Worm (Caenorhabditis elegans) whole organism, L3 larva: ENCODE measurements around the gene Y37A1A.2.
A peak's percentile ranks its signal among the peaks of the same experiment; 100 is the strongest.

Experiments used
- R02D3.7 ChIP-seq: fragments of 150-350 bp; optimal IDR thresholded peaks from 2 replicates; lab custom pipeline; 2014; ENCODE audit warnings: missing biosample characterization, missing genetic modification characterization
- ZK546.5 ChIP-seq: sonication (generic microtip); optimal IDR thresholded peaks from 2 replicates; lab custom pipeline; 2017; ENCODE audit warnings: missing biosample characterization, missing genetic modification characterization
- ceh-82 ChIP-seq: fragments of 150-350 bp; optimal IDR thresholded peaks from 2 replicates; lab custom pipeline; 2014; ENCODE audit warnings: missing biosample characterization, missing genetic modification characterization
- ceh-9 ChIP-seq: sonication (generic microtip); optimal IDR thresholded peaks from 2 replicates; lab custom pipeline; 2018; ENCODE audit warnings: missing biosample characterization, missing genetic modification characterization
- daf-12 ChIP-seq: fragments of 150-350 bp; optimal IDR thresholded peaks from 2 replicates; lab custom pipeline; 2014; ENCODE audit warnings: missing biosample characterization, missing genetic modification reagents, missing genetic modification characterization
- egl-5 ChIP-seq: fragments of 150-350 bp; optimal IDR thresholded peaks from 2 replicates; lab custom pipeline; 2017; ENCODE audit warnings: missing biosample characterization, missing genetic modification reagents, missing genetic modification characterization, inconsistent platforms
- elt-2 ChIP-seq: sonication (generic microtip); optimal IDR thresholded peaks from 2 replicates; lab custom pipeline; 2016; ENCODE audit warnings: missing genetic modification reagents, mild to moderate bottlenecking, missing genetic modification characterization, missing compliant biosample characterization
- elt-3 ChIP-seq, 3 experiments: fragments of 150-350 bp in 1 of 3; sonication (generic microtip) in 2 of 3; optimal IDR thresholded peaks; 2 replicates in 2 of 3; 4 replicates in 1 of 3; lab custom pipeline; 2014 to 2017; ENCODE audit warnings: missing biosample characterization in 3 of 3, missing genetic modification characterization in 3 of 3
- fkh-10 ChIP-seq: sonication (generic microtip); optimal IDR thresholded peaks from 2 replicates; lab custom pipeline; 2017; ENCODE audit warnings: missing biosample characterization, missing genetic modification reagents, missing genetic modification characterization
- fos-1 ChIP-seq: fragments of 150-350 bp; optimal IDR thresholded peaks from 2 replicates; lab custom pipeline; 2014; ENCODE audit warnings: missing biosample characterization, missing genetic modification characterization
- hmg-11 ChIP-seq: sonication (generic microtip); optimal IDR thresholded peaks from 2 replicates; lab custom pipeline; 2016; ENCODE audit warnings: missing genetic modification characterization, missing compliant biosample characterization
- lin-15B ChIP-seq: fragments of 150-350 bp; optimal IDR thresholded peaks from 2 replicates; lab custom pipeline; 2014; ENCODE audit warnings: missing biosample characterization, missing genetic modification characterization
- lin-39 ChIP-seq: fragments of 150-350 bp; optimal IDR thresholded peaks from 2 replicates; lab custom pipeline; 2018; ENCODE audit warnings: missing biosample characterization, missing genetic modification reagents, missing genetic modification characterization
- mdl-1 ChIP-seq: fragments of 150-350 bp; optimal IDR thresholded peaks from 2 replicates; lab custom pipeline; 2014; ENCODE audit warnings: missing biosample characterization, missing genetic modification characterization
- nfya-1 ChIP-seq: sonication (generic microtip); optimal IDR thresholded peaks from 2 replicates; lab custom pipeline; 2017; ENCODE audit warnings: missing genetic modification characterization, mild to moderate bottlenecking, missing compliant biosample characterization, antibody characterized with exemption, moderate library complexity; ENCODE audit not compliant: insufficient read depth
- nhr-25 ChIP-seq: sonication (generic microtip); optimal IDR thresholded peaks from 2 replicates; lab custom pipeline; 2017; ENCODE audit warnings: missing biosample characterization, missing genetic modification characterization
- nhr-43 ChIP-seq: sonication (generic microtip); optimal IDR thresholded peaks from 2 replicates; lab custom pipeline; 2016; ENCODE audit warnings: mild to moderate bottlenecking, missing genetic modification characterization, missing compliant biosample characterization; ENCODE audit not compliant: poor library complexity, severe bottlenecking
- nhr-67 ChIP-seq: fragments of 150-350 bp; optimal IDR thresholded peaks from 2 replicates; lab custom pipeline; 2014; ENCODE audit warnings: missing biosample characterization, missing genetic modification characterization
- pha-4 ChIP-seq: fragments of 150-350 bp; optimal IDR thresholded peaks from 2 replicates; lab custom pipeline; 2014; ENCODE audit warnings: missing biosample characterization, missing genetic modification reagents, missing genetic modification characterization
- pqm-1 ChIP-seq: fragments of 150-350 bp; optimal IDR thresholded peaks from 2 replicates; lab custom pipeline; 2017; ENCODE audit warnings: missing biosample characterization, missing genetic modification characterization, inconsistent platforms
- skn-1 ChIP-seq: fragments of 150-350 bp; optimal IDR thresholded peaks from 2 replicates; lab custom pipeline; 2014; ENCODE audit warnings: missing biosample characterization, missing genetic modification characterization
- snpc-4 ChIP-seq: fragments of 150-350 bp; optimal IDR thresholded peaks from 2 replicates; lab custom pipeline; 2014; ENCODE audit warnings: missing biosample characterization, missing genetic modification characterization
- unc-39 ChIP-seq: sonication (generic microtip); optimal IDR thresholded peaks from 4 replicates; lab custom pipeline; 2017; ENCODE audit warnings: missing biosample characterization, missing genetic modification characterization
- unc-62 ChIP-seq: fragments of 150-350 bp; sonication (generic microtip); optimal IDR thresholded peaks from 4 replicates; lab custom pipeline; 2014; ENCODE audit warnings: missing biosample characterization, missing genetic modification reagents, missing genetic modification characterization
- ztf-4 ChIP-seq: fragments of 150-350 bp; optimal IDR thresholded peaks from 2 replicates; lab custom pipeline; 2014; ENCODE audit warnings: missing biosample characterization, missing genetic modification characterization

Gene Y37A1A.2

ce11 chrIV:13880803-13881202 lies 32.0 kb downstream of the Y37A1A.2 start:
- no peak for TF ChIP-seq nhr-25 (tag; lab: Kevin White, UChicago)
- peak; percentile 18 for TF ChIP-seq nfya-1 (tag; lab: Kevin White, UChicago)

- TF ChIP-seq ceh-9 (no peak), lin-15B (tag; lab: Kevin White, UChicago) (no peak)
These were observed 32.5 kb downstream of the Y37A1A.2 start for ce11 chrIV:13880370-13880769.

DNA sequence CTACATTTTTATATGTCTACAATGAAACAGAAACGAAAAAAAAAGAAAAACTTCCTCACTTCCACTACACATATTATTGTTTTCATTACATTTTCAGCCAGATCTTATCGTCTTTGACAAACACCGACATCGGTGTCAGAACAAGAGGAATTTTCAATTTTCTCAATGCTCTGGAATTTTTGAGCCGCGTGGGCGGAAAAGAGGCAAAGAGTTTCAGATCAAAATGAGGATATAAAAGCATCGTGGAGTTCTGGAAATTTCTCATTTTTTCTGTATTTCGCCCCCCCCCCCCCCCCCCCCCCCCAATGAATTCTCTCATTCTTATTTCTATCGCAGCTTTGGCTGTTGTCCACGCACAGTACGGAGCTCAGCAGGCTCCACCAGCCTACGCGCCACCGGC lies 33.0 kb downstream of the Y37A1A.2 start, which contains the start of gene B0513.4:
Gene B0513.4, plus strand, starts transcription at position 301 of the 400 bp plus-strand sequence.
- no peak for TF ChIP-seq nhr-67 (tag; lab: Kevin White, UChicago)
- no peak for TF ChIP-seq elt-3 (tag; optimal IDR thresholded peaks at IDR 0.05; lab: Kevin White, UChicago)
- TF ChIP-seq pha-4 (tag; lab: Kevin White, UChicago), result no peak
- no peak for TF ChIP-seq unc-62
- no peak for TF ChIP-seq skn-1 (tag; lab: Kevin White, UChicago)
- TF ChIP-seq ztf-4, result no peak
- TF ChIP-seq fkh-10, result no peak
- TF ChIP-seq ceh-82 (tag; lab: Kevin White, UChicago), result no peak
- TF ChIP-seq fos-1 (tag; lab: Kevin White, UChicago), result no peak
- TF ChIP-seq R02D3.7 (tag; lab: Kevin White, UChicago), result no peak
- no peak for TF ChIP-seq pqm-1 (tag; lab: Kevin White, UChicago)
- TF ChIP-seq daf-12, result no peak
- TF ChIP-seq ceh-9, result no peak
- TF ChIP-seq unc-39, result no peak
- no peak for TF ChIP-seq ZK546.5

DNA sequence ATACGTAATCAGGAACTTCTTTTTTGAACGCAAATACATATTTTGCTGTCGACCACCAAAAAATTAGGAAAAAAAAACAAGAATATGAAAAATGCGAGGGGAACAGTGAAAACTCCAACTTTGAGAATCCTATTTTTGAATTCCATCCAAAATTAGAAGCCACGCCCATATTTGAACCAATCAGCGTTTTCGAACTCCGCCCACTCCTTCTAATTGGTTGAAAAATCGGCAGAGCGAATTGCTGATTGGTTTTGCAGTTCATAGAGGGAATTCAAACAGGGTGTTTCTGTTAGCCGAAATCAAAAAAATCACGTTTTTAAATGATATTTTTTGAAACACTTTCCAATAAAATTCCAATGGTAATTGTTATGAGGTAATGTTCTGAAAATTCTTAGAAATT lies 34.1 kb downstream of the Y37A1A.2 start:
- TF ChIP-seq elt-2 (tag; lab: Kevin White, UChicago) (no peak), nhr-25 (tag; lab: Kevin White, UChicago) (no peak), nfya-1 (tag; lab: Kevin White, UChicago) (peak; percentile 63), ceh-82 (tag; lab: Kevin White, UChicago) (no peak)

ce11 chrIV:13878123-13878522 lies 34.7 kb downstream of the Y37A1A.2 start:
- no peak for TF ChIP-seq lin-39
- TF ChIP-seq nfya-1 (tag; lab: Kevin White, UChicago), result peak; percentile 94

ce11 chrIV:13877707-13878106 lies 35.1 kb downstream of the Y37A1A.2 start:
- TF ChIP-seq lin-39, result peak; percentile 92
- TF ChIP-seq egl-5 (tag; lab: Kevin White, UChicago), result peak; percentile 46
- TF ChIP-seq snpc-4 (tag; lab: Kevin White, UChicago), result peak; percentile 10
- peak; percentile 66 for TF ChIP-seq pha-4 (tag; lab: Kevin White, UChicago)
- TF ChIP-seq lin-15B (tag; lab: Kevin White, UChicago), result peak; percentile 50
- TF ChIP-seq nhr-43, result no peak
- peak; percentile 21 for TF ChIP-seq mdl-1
- peak; percentile 82 for TF ChIP-seq hmg-11 (tag; lab: Kevin White, UChicago)
- peak; percentile 50 for TF ChIP-seq fkh-10
- no peak for TF ChIP-seq nhr-25 (tag; lab: Kevin White, UChicago)
- peak; percentile 73 for TF ChIP-seq nfya-1 (tag; lab: Kevin White, UChicago)

- TF ChIP-seq nfya-1 (tag; lab: Kevin White, UChicago) (peak; percentile 85), fos-1 (tag; lab: Kevin White, UChicago) (no peak)
These were observed 36.2 kb downstream of the Y37A1A.2 start, which contains the start of gene prdh-1 for ce11 chrIV:13876565-13877153. Gene prdh-1, minus strand, starts transcription at chrIV:13876615.

DNA sequence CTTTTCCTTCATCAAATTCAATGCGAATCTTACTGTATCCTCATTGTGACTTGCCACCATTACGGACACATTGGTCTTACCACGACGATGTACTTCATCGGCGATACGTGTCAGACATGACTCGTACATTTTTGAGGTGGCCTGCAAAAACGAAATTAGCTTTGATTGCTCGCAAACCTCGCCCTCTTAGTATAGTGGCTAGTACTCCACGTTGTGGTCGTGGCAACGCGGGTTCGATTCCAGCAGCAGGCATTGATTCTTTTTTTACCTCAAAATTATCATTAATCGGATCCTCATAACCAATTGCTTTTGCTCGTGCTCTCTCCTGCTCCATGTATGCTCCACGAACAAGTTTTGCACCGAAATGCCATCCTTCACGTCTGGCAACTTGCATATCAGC lies 42.7 kb downstream of the Y37A1A.2 start:
- TF ChIP-seq elt-2 (tag; lab: Kevin White, UChicago) (no peak), unc-62 (no peak), R02D3.7 (tag; lab: Kevin White, UChicago) (no peak), mdl-1 (no peak)
